Fruit fly (Drosophila melanogaster) whole organism: ENCODE measurements around the gene Patsas.

Experiments used
- CG8478 ChIP-seq: fragments of >200 bp; optimal IDR thresholded peaks from 2 replicates; lab custom pipeline; 2018; ENCODE audit warnings: inconsistent platforms
- Dll ChIP-seq: fragments of >200 bp; optimal IDR thresholded peaks from 2 replicates; lab custom pipeline; 2017
- EcR ChIP-seq, 2 experiments: fragments of >200 bp; optimal IDR thresholded peaks; 2 replicates each; lab custom pipeline; 2017; ENCODE audit warnings: missing biosample characterization in 2 of 2, missing genetic modification characterization in 2 of 2, missing genetic modification reagents in 2 of 2
- pan ChIP-seq: fragments of >200 bp; optimal IDR thresholded peaks from 2 replicates; lab custom pipeline; 2017
- psq ChIP-seq: fragments of >200 bp; optimal IDR thresholded peaks from 2 replicates; lab custom pipeline; 2017
- usp ChIP-seq: fragments of >200 bp; optimal IDR thresholded peaks from 2 replicates; lab custom pipeline; 2017; ENCODE audit warnings: missing biosample characterization, missing genetic modification characterization, mixed read lengths

Gene Patsas

dm6 chr2L:12103231-12104210, at the start of gene Patsas, which contains the start of gene ThrRS:
Patsas (minus strand) TSS chr2L:12103285.
ThrRS (plus strand) TSS chr2L:12103751.
- no peak for TF ChIP-seq EcR (GFP tag; optimal IDR thresholded peaks at IDR 0.05; lab: Kevin White, UChicago)
- no peak for TF ChIP-seq Dll (lab: Kevin White, UChicago)
- TF ChIP-seq pan, result no peak
- no peak for TF ChIP-seq psq (lab: Kevin White, UChicago)
- TF ChIP-seq CG8478 (lab: Kevin White, UChicago), result no peak
- TF ChIP-seq usp (GFP tag; lab: Kevin White, UChicago), result no peak

- TF ChIP-seq pan (no peak), CG8478 (lab: Kevin White, UChicago) (no peak), EcR (GFP tag; optimal IDR thresholded peaks at IDR 0.05; lab: Kevin White, UChicago) (no peak), usp (GFP tag; lab: Kevin White, UChicago) (no peak), psq (lab: Kevin White, UChicago) (no peak), Dll (lab: Kevin White, UChicago) (no peak)
Measured at dm6 chr2L:12142439-12142838, 39.4 kb upstream of the Patsas start, which contains the start of gene CG31760. CG31760 (plus strand) TSS chr2L:12142780.

- TF ChIP-seq CG8478 (lab: Kevin White, UChicago) (no peak), pan (no peak), usp (GFP tag; lab: Kevin White, UChicago) (no peak), Dll (lab: Kevin White, UChicago) (no peak), psq (lab: Kevin White, UChicago) (no peak), EcR (GFP tag; optimal IDR thresholded peaks at IDR 0.05; lab: Kevin White, UChicago) (no peak)
Measured at dm6 chr2L:12137708-12138107, 34.6 kb upstream of the Patsas start, which contains the start of gene Gr33a. Gr33a (plus strand) TSS chr2L:12138008.

- TF ChIP-seq pan (no peak), CG8478 (lab: Kevin White, UChicago) (no peak), psq (lab: Kevin White, UChicago) (no peak), Dll (lab: Kevin White, UChicago) (no peak), usp (GFP tag; lab: Kevin White, UChicago) (no peak), EcR (GFP tag; optimal IDR thresholded peaks at IDR 0.05; lab: Kevin White, UChicago) (no peak)
Measured at dm6 chr2L:12134125-12134378, 31.0 kb upstream of the Patsas start.

dm6 chr2L:12133275-12134124, 30.4 kb upstream of the Patsas start, which contains the start of gene rho-6:
rho-6 (minus strand) TSS chr2L:12133411.
- no peak for TF ChIP-seq CG8478 (lab: Kevin White, UChicago)
- no peak for TF ChIP-seq usp (GFP tag; lab: Kevin White, UChicago)
- no peak for TF ChIP-seq psq (lab: Kevin White, UChicago)

dm6 chr2L:12120000-12120399, 16.9 kb upstream of the Patsas start:
- TF ChIP-seq EcR (GFP tag; optimal IDR thresholded peaks at IDR 0.05; lab: Kevin White, UChicago) (no peak), CG8478 (lab: Kevin White, UChicago) (no peak), usp (GFP tag; lab: Kevin White, UChicago) (no peak), pan (no peak)

dm6 chr2L:12115809-12116208, 12.7 kb upstream of the Patsas start:
- no peak for TF ChIP-seq usp (GFP tag; lab: Kevin White, UChicago)
- TF ChIP-seq pan, result no peak
- TF ChIP-seq CG8478 (lab: Kevin White, UChicago), result no peak
- TF ChIP-seq EcR (GFP tag; optimal IDR thresholded peaks at IDR 0.05; lab: Kevin White, UChicago), result no peak
- no peak for TF ChIP-seq psq (lab: Kevin White, UChicago)
- TF ChIP-seq Dll (lab: Kevin White, UChicago), result no peak

- TF ChIP-seq pan (no peak), CG8478 (lab: Kevin White, UChicago) (no peak), Dll (lab: Kevin White, UChicago) (no peak), psq (lab: Kevin White, UChicago) (no peak)
Measured at dm6 chr2L:12114159-12114558, 11.1 kb upstream of the Patsas start, which contains the start of gene CG17211. CG17211 (plus strand) TSS chr2L:12114360.

- TF ChIP-seq CG8478 (lab: Kevin White, UChicago) (no peak), EcR (GFP tag; optimal IDR thresholded peaks at IDR 0.05; lab: Kevin White, UChicago) (no peak), usp (GFP tag; lab: Kevin White, UChicago) (no peak), pan (no peak), psq (lab: Kevin White, UChicago) (no peak), Dll (lab: Kevin White, UChicago) (no peak)
Measured at dm6 chr2L:12112943-12113557, 10.0 kb upstream of the Patsas start.

dm6 chr2L:12110810-12111209, 7.7 kb upstream of the Patsas start, which contains the start of gene Phae2:
Phae2 (plus strand) TSS chr2L:12111110.
- TF ChIP-seq usp (GFP tag; lab: Kevin White, UChicago) (no peak), EcR (GFP tag; optimal IDR thresholded peaks at IDR 0.05; lab: Kevin White, UChicago) (no peak), CG8478 (lab: Kevin White, UChicago) (no peak), psq (lab: Kevin White, UChicago) (no peak), Dll (lab: Kevin White, UChicago) (no peak), pan (no peak)
